Fruit fly (Drosophila melanogaster): ENCODE results near the gene beta-PheRS.
A peak's percentile ranks its signal among the peaks of the same experiment; 100 is the strongest.

beta-PheRS gene

DNA sequence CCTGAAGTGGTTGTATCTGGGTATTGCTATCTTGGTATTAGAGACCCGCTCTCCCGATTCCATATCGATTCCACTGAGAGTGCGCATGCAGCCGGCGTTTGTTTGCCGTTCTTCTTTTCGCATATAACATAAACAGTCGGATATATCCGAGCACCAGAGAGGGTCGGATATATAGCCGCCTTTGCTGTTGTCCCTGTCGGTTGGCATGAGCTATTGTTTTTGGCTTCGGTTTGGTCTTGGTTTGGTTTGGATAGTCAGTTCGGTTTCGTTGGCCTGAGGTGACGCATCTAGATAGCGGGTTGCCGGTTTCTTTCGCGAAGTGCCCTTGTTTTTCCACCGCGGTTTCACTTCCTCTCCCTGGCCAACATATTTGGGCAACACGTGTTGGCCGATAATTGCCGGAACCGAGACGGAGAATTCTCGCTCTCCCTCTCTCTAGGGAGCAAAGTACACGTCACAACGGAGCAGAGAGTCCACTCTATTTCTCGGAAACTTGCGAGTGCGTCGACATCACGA lies 20.4 kb upstream of the beta-PheRS start, which contains the start of gene Orct2 (continued):
- TF ChIP-seq CG6175 (GFP tag; IDR thresholded peaks at IDR 0.05) (no peak), CrebB (tag; optimal IDR thresholded peaks at IDR 0.05) (no peak), otp (GFP tag; IDR thresholded peaks at IDR 0.05) (no peak), CG12155 (GFP tag; optimal IDR thresholded peaks at IDR 0.05) (no peak), jumu (GFP tag; optimal IDR thresholded peaks at IDR 0.05) (no peak), Sox102F (GFP tag; optimal IDR thresholded peaks at IDR 0.05) (no peak), luna (GFP tag; optimal IDR thresholded peaks at IDR 0.05) (no peak), ash1 (GFP tag; optimal IDR thresholded peaks at IDR 0.05) (no peak), lmd (GFP tag; IDR thresholded peaks at IDR 0.05) (no peak), hkb (optimal IDR thresholded peaks at IDR 0.05) (no peak), hkb (GFP tag; IDR thresholded peaks at IDR 0.05) (no peak), kah (GFP tag; optimal IDR thresholded peaks at IDR 0.05) (no peak), odd (GFP tag; optimal IDR thresholded peaks at IDR 0.05) (peak; percentile 57), CG8478 (optimal IDR thresholded peaks at IDR 0.05) (no peak), CG17568 (GFP tag; optimal IDR thresholded peaks at IDR 0.05) (no peak), Dip2 (GFP tag; IDR thresholded peaks at IDR 0.05) (no peak), NC2α (GFP tag; optimal IDR thresholded peaks at IDR 0.05) (no peak), rib (GFP tag; IDR thresholded peaks at IDR 0.05) (peak; percentile 76), nom (GFP tag; optimal IDR thresholded peaks at IDR 0.05) (peak; percentile 74), Tbp (GFP tag; optimal IDR thresholded peaks at IDR 0.05) (no peak), Dbx (GFP tag; IDR thresholded peaks at IDR 0.05) (peak; percentile 27; the same call in 1 of the 3 replicates), Ada2b (GFP tag; IDR thresholded peaks at IDR 0.05) (no peak), Max (GFP tag; optimal IDR thresholded peaks at IDR 0.05) (peak; percentile 56), vnd (GFP tag; IDR thresholded peaks at IDR 0.05; ENCODE audit: partially characterized antibody) (no peak), HmgZ (tag; optimal IDR thresholded peaks at IDR 0.05) (no peak), CG7786 (GFP tag; optimal IDR thresholded peaks at IDR 0.05) (no peak), CG18619 (GFP tag; optimal IDR thresholded peaks at IDR 0.05) (no peak), CG1647 (GFP tag; optimal IDR thresholded peaks at IDR 0.05) (no peak), CG4328 (GFP tag; optimal IDR thresholded peaks at IDR 0.05) (peak; percentile 39), nerfin-2 (GFP tag; IDR thresholded peaks at IDR 0.05; ENCODE audit: partially characterized antibody) (no peak), CG10565 (GFP tag; optimal IDR thresholded peaks at IDR 0.05) (no peak), CG2199 (GFP tag; IDR thresholded peaks at IDR 0.05) (0 out of 3 replicates have a peak, but pooled peaks have one; percentile 37), h (optimal IDR thresholded peaks at IDR 0.05) (no peak), danr (GFP tag; IDR thresholded peaks at IDR 0.05) (no peak), CG8089 (GFP tag; optimal IDR thresholded peaks at IDR 0.05) (no peak), CG13123 (GFP tag; optimal IDR thresholded peaks at IDR 0.05) (no peak), CG15601 (tag; optimal IDR thresholded peaks at IDR 0.05) (no peak), CG2875 (GFP tag; optimal IDR thresholded peaks at IDR 0.05) (no peak), tna (GFP tag; IDR thresholded peaks at IDR 0.05; ENCODE audit: partially characterized antibody) (no peak), fd102C (GFP tag; optimal IDR thresholded peaks at IDR 0.05) (peak; percentile 28), CG30020 (tag; optimal IDR thresholded peaks at IDR 0.05) (no peak), CTCF (GFP tag; optimal IDR thresholded peaks at IDR 0.05) (no peak), CG15479 (GFP tag; optimal IDR thresholded peaks at IDR 0.05) (no peak), Dp (GFP tag; optimal IDR thresholded peaks at IDR 0.05) (no peak), CG2129 (GFP tag; IDR thresholded peaks at IDR 0.05; ENCODE audit: partially characterized antibody) (no peak), CG17912 (GFP tag; optimal IDR thresholded peaks at IDR 0.05) (no peak), esg (GFP tag; conservative IDR thresholded peaks at IDR 0.05) (no peak), Bteb2 (GFP tag; optimal IDR thresholded peaks at IDR 0.05) (no peak), PHDP (tag; optimal IDR thresholded peaks at IDR 0.05) (no peak), kay (GFP tag; optimal IDR thresholded peaks at IDR 0.05) (peak; percentile 54), tio (GFP tag; optimal IDR thresholded peaks at IDR 0.05) (no peak), CG3163 (GFP tag; optimal IDR thresholded peaks at IDR 0.05) (no peak), pho (GFP tag; optimal IDR thresholded peaks at IDR 0.05) (no peak)

Data from whole organism, embryonic.